Worm (Caenorhabditis elegans): ENCODE results near the gene M6.4.

DNA sequence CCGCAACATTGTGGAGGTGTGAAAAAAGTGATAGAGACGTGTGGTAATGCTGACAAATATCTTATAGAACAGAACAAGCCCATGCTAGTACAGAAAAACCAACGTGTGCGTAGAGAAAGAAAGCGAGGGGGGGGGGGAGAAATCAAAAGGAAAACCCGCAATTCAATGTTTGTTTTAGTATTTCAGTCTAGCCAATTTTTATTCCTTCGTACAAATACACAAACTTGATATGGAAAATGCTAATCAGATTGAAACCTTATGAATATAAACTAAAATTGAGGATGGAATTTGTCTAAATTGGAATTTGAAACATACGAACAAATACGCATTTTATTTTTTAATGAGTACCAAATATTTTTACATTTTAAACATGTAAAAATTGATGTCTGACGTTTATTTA lies 41.2 kb upstream of the M6.4 start, which contains the start of gene mrp-1:
- no peak for TF ChIP-seq mep-1 (tag; optimal IDR thresholded peaks at IDR 0.05)
- TF ChIP-seq unc-62 (GFP tag; optimal IDR thresholded peaks at IDR 0.05) = no peak
- TF ChIP-seq pha-4 (tag; optimal IDR thresholded peaks at IDR 0.05) = no peak
- no peak for TF ChIP-seq ztf-11 (tag; optimal IDR thresholded peaks at IDR 0.05)

Data from whole organism, mixed stage, embryonic.